Fruit fly (Drosophila melanogaster) whole organism, pupa: ENCODE results near the gene CG11454.

Experiments
- CG10348 ChIP-seq: fragments of 200-800 bp; sonication (Bioruptor generic); IDR thresholded peaks from 2 replicates; pipeline ENCODE4 v1.3.6; 2022; ENCODE audit warnings: missing biosample characterization, missing genetic modification characterization
- CG12605 ChIP-seq: fragments of 200-800 bp; sonication (Bioruptor generic); IDR thresholded peaks from 2 replicates; pipeline ENCODE4 v1.3.6; 2022; ENCODE audit warnings: missing biosample characterization, missing genetic modification characterization
- CG13204 ChIP-seq: fragments of 200-800 bp; sonication (Bioruptor generic); optimal IDR thresholded peaks from 2 replicates; lab custom pipeline; 2018; ENCODE audit warnings: missing biosample characterization, mild to moderate bottlenecking, missing genetic modification characterization, moderate library complexity
- CG14655 ChIP-seq: fragments of 200-800 bp; sonication (Bioruptor generic); optimal IDR thresholded peaks from 3 replicates; lab custom pipeline; 2017; ENCODE audit warnings: mild to moderate bottlenecking, missing biosample characterization, missing genetic modification reagents, missing genetic modification characterization
- CG15710 ChIP-seq: fragments of 200-800 bp; sonication (Bioruptor generic); optimal IDR thresholded peaks from 2 replicates; lab custom pipeline; 2018; ENCODE audit warnings: missing biosample characterization, mild to moderate bottlenecking, missing genetic modification characterization, moderate library complexity
- CG17806 ChIP-seq: fragments of 200-800 bp; sonication (Bioruptor generic); optimal IDR thresholded peaks from 2 replicates; lab custom pipeline; 2018; ENCODE audit warnings: missing biosample characterization, mild to moderate bottlenecking, missing genetic modification characterization, moderate library complexity
- CG32121 ChIP-seq: fragments of 200-800 bp; sonication (Bioruptor generic); IDR thresholded peaks from 2 replicates; pipeline ENCODE4 v1.3.6; 2022; ENCODE audit warnings: missing biosample characterization, missing genetic modification characterization
- CG34367 ChIP-seq: fragments of 200-800 bp; sonication (Bioruptor generic); optimal IDR thresholded peaks from 2 replicates; lab custom pipeline; 2018; ENCODE audit warnings: missing biosample characterization, mild to moderate bottlenecking, missing genetic modification characterization
- CG4496 ChIP-seq: fragments of 200-800 bp; sonication (Bioruptor generic); IDR thresholded peaks from 3 replicates; pipeline ENCODE4 v1.3.6; 2022; ENCODE audit warnings: missing biosample characterization, missing genetic modification characterization
- CG8159 ChIP-seq: fragments of 200-800 bp; sonication (Bioruptor generic); optimal IDR thresholded peaks from 3 replicates; lab custom pipeline; 2018; ENCODE audit warnings: missing biosample characterization, mild to moderate bottlenecking, missing genetic modification characterization, moderate library complexity
- CG8301 ChIP-seq: fragments of 200-800 bp; sonication (Bioruptor generic); optimal IDR thresholded peaks from 2 replicates; lab custom pipeline; 2018; ENCODE audit warnings: missing biosample characterization, mild to moderate bottlenecking, missing genetic modification characterization
- CG9948 ChIP-seq: fragments of 200-800 bp; sonication (Bioruptor generic); optimal IDR thresholded peaks from 2 replicates; lab custom pipeline; 2018; ENCODE audit warnings: missing biosample characterization, mild to moderate bottlenecking, missing genetic modification characterization, moderate library complexity
- D1 ChIP-seq: fragments of 200-800 bp; sonication (Bioruptor generic); optimal IDR thresholded peaks from 2 replicates; lab custom pipeline; 2018; ENCODE audit warnings: missing biosample characterization, mild to moderate bottlenecking, missing genetic modification characterization, moderate library complexity
- EcR ChIP-seq: fragments of 200-800 bp; sonication (Bioruptor generic); optimal IDR thresholded peaks from 3 replicates; lab custom pipeline; 2019; ENCODE audit warnings: missing biosample characterization, missing genetic modification characterization, mild to moderate bottlenecking, moderate library complexity, missing genetic modification reagents
- Ets98B ChIP-seq: fragments of 200-800 bp; sonication (Bioruptor generic); IDR thresholded peaks from 2 replicates; pipeline ENCODE4 v1.3.6; 2022; ENCODE audit warnings: missing biosample characterization, missing genetic modification characterization
- Pif1A ChIP-seq: fragments of 200-800 bp; sonication (Bioruptor generic); optimal IDR thresholded peaks from 3 replicates; lab custom pipeline; 2016; ENCODE audit warnings: missing biosample characterization, missing genetic modification characterization
- Pif1B ChIP-seq: fragments of 200-800 bp; sonication (Bioruptor generic); optimal IDR thresholded peaks from 3 replicates; lab custom pipeline; 2016; ENCODE audit warnings: missing biosample characterization, missing genetic modification characterization
- Snoo ChIP-seq: fragments of 200-800 bp; sonication (Bioruptor generic); optimal IDR thresholded peaks from 3 replicates; lab custom pipeline; 2017; ENCODE audit warnings: missing biosample characterization, mild to moderate bottlenecking, missing genetic modification characterization, inconsistent platforms
- fd96Ca ChIP-seq: fragments of 200-800 bp; sonication (Bioruptor generic); IDR thresholded peaks from 3 replicates; pipeline ENCODE4 v1.3.6; 2022; ENCODE audit warnings: missing biosample characterization, missing genetic modification characterization
- gl ChIP-seq: fragments of 200-800 bp; sonication (Bioruptor generic); optimal IDR thresholded peaks from 2 replicates; lab custom pipeline; 2018; ENCODE audit warnings: missing biosample characterization, mild to moderate bottlenecking, missing genetic modification characterization
- rn ChIP-seq: fragments of 200-800 bp; sonication (Bioruptor generic); IDR thresholded peaks from 2 replicates; pipeline ENCODE4 v1.3.6; 2022; ENCODE audit warnings: missing biosample characterization, missing genetic modification characterization

CG11454 gene

dm6 chr2L:170383-170782 lies 27.3 kb downstream of the CG11454 start:
- TF ChIP-seq CG15710 (no peak), CG13204 (GFP tag; lab: Kevin White, UChicago) (no peak), CG17806 (no peak), D1 (tag; lab: Kevin White, UChicago) (no peak), CG4496 (GFP tag; lab: Robert Waterston, UW) (no peak), gl (tag; lab: Kevin White, UChicago) (no peak), CG34367 (tag; lab: Kevin White, UChicago) (no peak), Snoo (tag; lab: Kevin White, UChicago) (no peak), CG10348 (GFP tag; lab: Robert Waterston, UW) (no peak), CG8301 (tag; lab: Kevin White, UChicago) (no peak), CG32121 (GFP tag; lab: Robert Waterston, UW) (no peak), CG14655 (GFP tag; lab: Kevin White, UChicago) (no peak), fd96Ca (GFP tag; lab: Robert Waterston, UW) (no peak), Pif1B (GFP tag; lab: Kevin White, UChicago) (no peak), CG12605 (GFP tag; lab: Robert Waterston, UW) (no peak), CG9948 (tag; lab: Kevin White, UChicago) (no peak), Ets98B (GFP tag; lab: Robert Waterston, UW) (no peak), CG8159 (tag; lab: Kevin White, UChicago) (no peak), Pif1A (GFP tag; lab: Kevin White, UChicago) (no peak), rn (GFP tag; lab: Robert Waterston, UW) (no peak)

dm6 chr2L:171499-172250 lies 28.6 kb downstream of the CG11454 start:
- TF ChIP-seq CG10348 (GFP tag; lab: Robert Waterston, UW) (no peak), EcR (peak; percentile 80), fd96Ca (GFP tag; lab: Robert Waterston, UW) (no peak), CG14655 (GFP tag; lab: Kevin White, UChicago) (no peak), Snoo (tag; lab: Kevin White, UChicago) (peak; percentile 38), Pif1A (GFP tag; lab: Kevin White, UChicago) (peak; percentile 32), rn (GFP tag; lab: Robert Waterston, UW) (no peak), gl (tag; lab: Kevin White, UChicago) (peak; percentile 52), CG12605 (GFP tag; lab: Robert Waterston, UW) (peak; percentile 55; the same call in 1 of the 2 replicates), CG8159 (tag; lab: Kevin White, UChicago) (peak; percentile 23), CG4496 (GFP tag; lab: Robert Waterston, UW) (no peak), CG8301 (tag; lab: Kevin White, UChicago) (peak; percentile 14), D1 (tag; lab: Kevin White, UChicago) (no peak), CG32121 (GFP tag; lab: Robert Waterston, UW) (no peak), CG34367 (tag; lab: Kevin White, UChicago) (peak; percentile 37), Ets98B (GFP tag; lab: Robert Waterston, UW) (no peak), CG13204 (GFP tag; lab: Kevin White, UChicago) (peak; percentile 45), CG15710 (peak; percentile 48), Pif1B (GFP tag; lab: Kevin White, UChicago) (peak; percentile 54), CG17806 (peak; percentile 22), CG9948 (tag; lab: Kevin White, UChicago) (peak; percentile 36)

- TF ChIP-seq D1 (tag; lab: Kevin White, UChicago) (no peak), fd96Ca (GFP tag; lab: Robert Waterston, UW) (no peak), CG32121 (GFP tag; lab: Robert Waterston, UW) (no peak), gl (tag; lab: Kevin White, UChicago) (no peak), Pif1B (GFP tag; lab: Kevin White, UChicago) (no peak), CG15710 (no peak), CG34367 (tag; lab: Kevin White, UChicago) (no peak), EcR (no peak), CG12605 (GFP tag; lab: Robert Waterston, UW) (no peak), Pif1A (GFP tag; lab: Kevin White, UChicago) (no peak), CG13204 (GFP tag; lab: Kevin White, UChicago) (no peak), CG8159 (tag; lab: Kevin White, UChicago) (no peak), CG17806 (no peak), rn (GFP tag; lab: Robert Waterston, UW) (no peak), Snoo (tag; lab: Kevin White, UChicago) (no peak), CG14655 (GFP tag; lab: Kevin White, UChicago) (no peak)
Observed at dm6 chr2L:175727-176126, 32.6 kb downstream of the CG11454 start.

dm6 chr2L:179119-179518 lies 36.0 kb downstream of the CG11454 start:
- TF ChIP-seq CG4496 (GFP tag; lab: Robert Waterston, UW) (no peak), Pif1B (GFP tag; lab: Kevin White, UChicago) (no peak), Snoo (tag; lab: Kevin White, UChicago) (no peak), CG9948 (tag; lab: Kevin White, UChicago) (no peak), CG8301 (tag; lab: Kevin White, UChicago) (no peak), EcR (no peak), CG34367 (tag; lab: Kevin White, UChicago) (no peak), CG14655 (GFP tag; lab: Kevin White, UChicago) (no peak), gl (tag; lab: Kevin White, UChicago) (no peak), Ets98B (GFP tag; lab: Robert Waterston, UW) (no peak), CG15710 (no peak), Pif1A (GFP tag; lab: Kevin White, UChicago) (no peak)

- TF ChIP-seq CG13204 (GFP tag; lab: Kevin White, UChicago) (no peak), CG10348 (GFP tag; lab: Robert Waterston, UW) (no peak), CG8301 (tag; lab: Kevin White, UChicago) (no peak), CG9948 (tag; lab: Kevin White, UChicago) (no peak), Pif1A (GFP tag; lab: Kevin White, UChicago) (no peak), Ets98B (GFP tag; lab: Robert Waterston, UW) (no peak), Snoo (tag; lab: Kevin White, UChicago) (no peak), CG4496 (GFP tag; lab: Robert Waterston, UW) (no peak), CG14655 (GFP tag; lab: Kevin White, UChicago) (no peak), CG17806 (no peak)
Observed at dm6 chr2L:181020-181419, 37.9 kb downstream of the CG11454 start.
